In the genomic region with DNA sequence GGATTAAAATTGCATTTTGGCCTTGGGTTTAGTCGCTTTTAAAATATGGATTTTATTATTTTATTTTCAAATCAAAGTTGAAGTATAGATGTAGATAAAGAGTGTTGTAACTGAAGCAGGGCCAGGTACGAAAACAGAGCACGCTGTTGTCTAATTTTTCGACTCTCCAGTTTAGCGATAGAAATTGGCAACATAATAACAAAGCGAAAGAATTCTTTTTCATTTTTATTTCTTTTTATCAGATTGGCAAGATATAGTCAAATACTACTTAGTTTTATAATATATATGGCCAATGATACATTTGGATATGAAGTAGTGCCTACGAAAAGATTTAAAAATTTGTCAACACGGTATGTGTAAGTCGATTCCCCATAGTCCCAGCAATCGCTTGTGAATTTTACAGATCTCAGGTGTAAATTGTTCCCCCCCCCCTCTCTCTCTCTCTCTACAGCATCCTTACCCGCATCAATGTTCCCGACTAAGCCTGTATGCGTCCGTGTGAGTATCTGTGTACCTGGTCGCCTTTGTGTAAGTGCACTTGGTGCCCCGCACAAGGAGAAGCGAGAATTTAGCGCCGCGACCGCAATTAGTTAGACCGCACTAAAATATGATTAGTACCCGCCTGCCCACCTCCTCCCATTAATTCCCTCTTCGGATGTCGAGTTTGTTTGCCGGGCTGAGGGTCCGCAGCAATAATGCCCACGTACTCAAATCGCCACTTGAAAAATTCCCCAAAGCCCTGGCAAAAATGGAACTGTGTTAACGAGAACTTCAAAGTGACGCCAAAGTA, we compare ENCODE assay signal across 1 fruit fly cellular context.
TF ChIP-seq lines count a peak whose summit lies in the region.

No protein-coding gene starts in this region.

TF ChIP-seq in whole organism, embryonic, 481 proteins besides CTCF, POLR2A, EP300 and RAD21 (continued from another document):
- TF ChIP-seq ftz-f1 (GFP tag; optimal IDR thresholded peaks at IDR 0.05; lab: Kevin White, UChicago): no peak
- peak; percentile 21 for TF ChIP-seq zen (tag; optimal IDR thresholded peaks at IDR 0.05; lab: Kevin White, UChicago)
- TF ChIP-seq gcm (GFP tag; optimal IDR thresholded peaks at IDR 0.05; lab: Kevin White, UChicago): peak; percentile 60
- TF ChIP-seq Mes4 (GFP tag; optimal IDR thresholded peaks at IDR 0.05; lab: Kevin White, UChicago): no peak
- TF ChIP-seq D19B (GFP tag; optimal IDR thresholded peaks at IDR 0.05; lab: Kevin White, UChicago): peak; percentile 31
- TF ChIP-seq CG17361 (GFP tag; IDR thresholded peaks at IDR 0.05; lab: Robert Waterston, UW): no peak
- peak; percentile 5 for TF ChIP-seq gem (tag; optimal IDR thresholded peaks at IDR 0.05; lab: Kevin White, UChicago)
- TF ChIP-seq CG9727 (GFP tag; optimal IDR thresholded peaks at IDR 0.05; lab: Kevin White, UChicago): peak; percentile 10
- TF ChIP-seq pan (optimal IDR thresholded peaks at IDR 0.05; lab: Kevin White, UChicago): peak in 1 of 2 experiments; percentile 22
- peak in 1 of 2 experiments; percentile 55 for TF ChIP-seq pan (GFP tag; optimal IDR thresholded peaks at IDR 0.05 in 1 of 2, IDR thresholded peaks at IDR 0.05 in 1 of 2)
- no peak for TF ChIP-seq lmd (GFP tag; IDR thresholded peaks at IDR 0.05; lab: Robert Waterston, UW)
- TF ChIP-seq Six4 (GFP tag; optimal IDR thresholded peaks at IDR 0.05; lab: Kevin White, UChicago): no peak
- peak; percentile 0 for TF ChIP-seq CG12769 (tag; optimal IDR thresholded peaks at IDR 0.05; lab: Kevin White, UChicago)
- TF ChIP-seq CG11504 (tag; optimal IDR thresholded peaks at IDR 0.05; lab: Kevin White, UChicago): no peak
- TF ChIP-seq corto (GFP tag; optimal IDR thresholded peaks at IDR 0.05; lab: Kevin White, UChicago): peak; percentile 5
- no peak for TF ChIP-seq Ets97D (GFP tag; optimal IDR thresholded peaks at IDR 0.05; lab: Kevin White, UChicago)
- peak; percentile 20; the same call in 1 of the 3 replicates for TF ChIP-seq CG3726 (GFP tag; IDR thresholded peaks at IDR 0.05; lab: Robert Waterston, UW)
